Fruit fly (Drosophila melanogaster): ENCODE measurements around the gene ome.

Gene ome

DNA sequence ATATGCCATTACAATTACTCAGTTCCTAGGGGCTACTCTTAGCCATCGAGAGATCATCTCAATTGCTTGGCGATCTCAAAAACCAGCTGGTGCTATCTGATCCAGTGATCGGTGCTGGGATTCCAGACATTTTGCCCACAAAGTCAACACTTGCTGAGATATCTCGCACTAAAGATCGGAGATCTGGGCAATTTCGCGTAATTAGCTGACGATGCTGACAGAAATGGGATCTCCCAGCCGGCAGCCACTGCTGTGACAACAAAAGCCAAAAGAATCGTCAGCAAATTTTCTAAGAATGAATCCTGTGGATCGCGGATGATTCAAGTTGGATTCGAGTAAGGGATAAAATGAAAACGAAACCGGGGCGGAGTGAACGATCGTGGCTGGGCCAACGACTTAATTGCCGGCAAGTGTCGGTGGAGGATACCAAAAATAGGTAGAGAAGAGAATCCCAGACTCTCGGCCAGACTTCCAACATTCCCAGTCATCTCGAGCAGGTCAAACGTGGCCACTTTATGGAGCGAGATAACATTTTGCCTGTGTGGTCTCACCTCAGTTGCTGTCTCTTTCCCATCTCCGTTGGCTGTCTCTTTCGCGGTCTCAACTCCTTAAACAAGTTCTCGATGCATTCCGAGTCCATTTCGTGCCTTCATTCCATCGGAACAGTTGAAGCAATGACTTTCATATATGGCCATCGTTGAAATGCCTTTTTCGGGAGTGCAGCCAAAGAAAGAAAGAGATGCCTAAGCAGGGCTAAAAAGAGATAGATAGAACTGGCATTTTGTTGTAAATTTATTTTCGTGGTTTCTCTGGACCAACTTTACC is 34.7 kb upstream of the ome start:
- TF ChIP-seq Sin3A (optimal IDR thresholded peaks at IDR 0.05) (no peak), ttk (optimal IDR thresholded peaks at IDR 0.05) (no peak), Myc (optimal IDR thresholded peaks at IDR 0.05) (no peak), psq (optimal IDR thresholded peaks at IDR 0.05) (no peak), insv (optimal IDR thresholded peaks at IDR 0.05) (no peak), h (optimal IDR thresholded peaks at IDR 0.05) (no peak)

DNA sequence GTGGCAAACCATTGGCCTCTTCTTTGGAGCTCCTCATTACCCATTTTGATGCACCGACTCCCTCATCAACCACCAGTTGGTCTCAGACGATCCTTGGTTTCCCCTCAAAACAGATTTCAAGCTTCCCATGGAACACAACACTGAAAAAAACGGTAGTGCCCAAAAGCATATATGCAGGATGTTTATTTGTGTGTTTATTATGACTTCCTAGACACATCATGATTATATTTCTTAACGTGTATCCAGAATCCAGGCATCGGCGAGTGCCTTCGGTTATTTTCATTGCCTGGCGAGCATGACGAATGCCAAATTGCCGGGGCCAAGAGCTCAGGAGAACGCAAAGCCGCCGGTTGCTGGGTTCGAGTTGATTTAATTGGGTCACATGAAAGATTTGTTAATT is 32.9 kb upstream of the ome start:
- TF ChIP-seq Myc (optimal IDR thresholded peaks at IDR 0.05) (no peak), psq (optimal IDR thresholded peaks at IDR 0.05) (no peak), ttk (optimal IDR thresholded peaks at IDR 0.05) (no peak), insv (optimal IDR thresholded peaks at IDR 0.05) (no peak), h (optimal IDR thresholded peaks at IDR 0.05) (no peak), Sin3A (optimal IDR thresholded peaks at IDR 0.05) (no peak)

DNA sequence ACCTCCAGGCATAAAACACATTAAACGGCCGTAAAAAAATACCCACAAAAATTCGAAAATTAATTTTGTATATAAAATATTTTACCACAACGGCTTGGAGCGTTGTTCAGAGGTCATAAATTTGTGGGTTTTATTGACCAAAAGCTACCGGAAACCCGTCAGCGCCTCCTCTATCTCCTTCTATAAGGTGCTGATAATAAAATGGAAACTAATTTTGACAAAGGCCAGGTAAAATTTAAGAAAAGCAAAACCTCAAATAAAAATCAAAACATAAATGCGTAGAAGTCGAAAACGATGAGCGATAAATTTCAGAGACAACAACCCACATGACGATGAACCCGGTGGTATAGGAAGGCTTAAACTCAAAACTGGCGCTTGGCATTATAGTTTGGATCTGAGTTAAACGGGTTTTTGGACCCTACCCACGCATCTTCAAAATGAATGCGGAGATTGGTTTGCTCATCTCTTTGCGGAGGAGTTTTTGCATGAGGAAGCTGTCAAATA is 31.8 kb upstream of the ome start:
- TF ChIP-seq Sin3A (optimal IDR thresholded peaks at IDR 0.05): no peak
- no peak for TF ChIP-seq h (optimal IDR thresholded peaks at IDR 0.05)
- TF ChIP-seq psq (optimal IDR thresholded peaks at IDR 0.05): no peak
- TF ChIP-seq ttk (optimal IDR thresholded peaks at IDR 0.05): no peak
- TF ChIP-seq insv (optimal IDR thresholded peaks at IDR 0.05): no peak
- no peak for TF ChIP-seq Myc (optimal IDR thresholded peaks at IDR 0.05)

DNA sequence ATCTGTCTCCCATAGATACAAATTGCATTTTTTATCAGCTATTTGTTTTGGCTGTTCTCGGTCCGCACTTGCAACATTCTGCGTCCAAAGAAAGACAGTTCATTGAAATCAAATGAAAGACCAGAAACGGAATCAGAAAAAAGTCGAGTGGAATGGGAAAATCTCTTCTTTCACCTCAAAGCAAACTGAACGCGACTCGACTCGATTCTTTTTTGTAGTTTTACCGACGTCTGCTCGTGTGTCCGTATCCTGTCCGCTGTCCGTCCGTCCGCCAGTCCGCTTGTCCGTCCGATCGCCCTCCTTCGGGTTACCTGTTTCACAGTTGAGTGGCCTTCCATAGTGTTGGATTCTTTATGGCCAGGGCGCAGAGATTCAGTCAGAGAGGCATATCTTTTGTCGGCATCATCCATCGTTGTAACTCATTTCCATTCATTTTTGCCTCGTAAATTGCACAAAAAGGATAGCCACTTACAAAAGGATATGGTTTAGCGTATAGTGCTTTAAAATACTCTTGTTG is 30.6 kb upstream of the ome start:
- TF ChIP-seq insv (optimal IDR thresholded peaks at IDR 0.05) (no peak), ttk (optimal IDR thresholded peaks at IDR 0.05) (no peak), Myc (optimal IDR thresholded peaks at IDR 0.05) (no peak), psq (optimal IDR thresholded peaks at IDR 0.05) (no peak), Sin3A (optimal IDR thresholded peaks at IDR 0.05) (no peak), h (optimal IDR thresholded peaks at IDR 0.05) (no peak)

DNA sequence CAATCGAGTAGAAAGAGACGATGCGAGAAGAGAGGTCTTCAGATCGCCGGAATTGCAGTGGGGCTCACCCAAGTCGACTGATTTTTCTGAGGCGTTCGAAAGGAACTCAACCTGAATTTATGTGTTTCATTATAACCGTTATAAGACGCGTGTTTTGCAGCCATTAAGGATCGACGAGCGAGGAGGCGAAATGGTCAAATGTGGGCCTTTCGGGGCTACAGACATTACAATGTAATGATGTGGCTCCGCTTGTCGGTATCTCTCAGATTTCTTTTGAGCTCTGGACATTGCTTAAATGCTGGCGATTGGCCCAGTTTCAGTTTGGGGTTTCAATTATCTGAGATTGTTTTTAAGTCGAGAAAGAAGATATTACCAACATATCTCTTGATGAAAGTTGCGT is 29.8 kb upstream of the ome start:
- no peak for TF ChIP-seq ttk (optimal IDR thresholded peaks at IDR 0.05)
- no peak for TF ChIP-seq Sin3A (optimal IDR thresholded peaks at IDR 0.05)
- no peak for TF ChIP-seq Myc (optimal IDR thresholded peaks at IDR 0.05)
- no peak for TF ChIP-seq h (optimal IDR thresholded peaks at IDR 0.05)
- TF ChIP-seq psq (optimal IDR thresholded peaks at IDR 0.05): no peak
- TF ChIP-seq insv (optimal IDR thresholded peaks at IDR 0.05): no peak

DNA sequence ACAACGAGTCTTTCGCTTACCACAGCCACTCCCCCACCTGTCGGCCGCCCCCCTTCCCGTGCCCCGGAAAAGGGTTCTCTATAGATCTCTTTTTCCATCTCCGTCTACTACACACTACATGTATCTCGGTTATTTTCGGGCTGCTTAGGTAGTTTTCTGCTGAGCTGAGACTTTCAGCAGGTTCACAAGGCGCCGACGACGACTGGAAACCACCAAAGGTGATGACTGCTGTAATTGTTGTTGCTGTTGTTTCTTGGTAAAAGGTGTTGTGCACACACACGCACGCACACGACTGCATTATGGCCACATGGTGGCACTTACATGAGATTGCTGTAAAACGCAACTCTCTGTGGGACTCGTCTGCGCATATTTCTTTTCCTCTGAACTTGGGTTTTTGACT is 28.9 kb upstream of the ome start:
- TF ChIP-seq Sin3A (optimal IDR thresholded peaks at IDR 0.05) (no peak), h (optimal IDR thresholded peaks at IDR 0.05) (no peak), Myc (optimal IDR thresholded peaks at IDR 0.05) (no peak), psq (optimal IDR thresholded peaks at IDR 0.05) (no peak), ttk (optimal IDR thresholded peaks at IDR 0.05) (no peak), insv (optimal IDR thresholded peaks at IDR 0.05) (no peak)

DNA sequence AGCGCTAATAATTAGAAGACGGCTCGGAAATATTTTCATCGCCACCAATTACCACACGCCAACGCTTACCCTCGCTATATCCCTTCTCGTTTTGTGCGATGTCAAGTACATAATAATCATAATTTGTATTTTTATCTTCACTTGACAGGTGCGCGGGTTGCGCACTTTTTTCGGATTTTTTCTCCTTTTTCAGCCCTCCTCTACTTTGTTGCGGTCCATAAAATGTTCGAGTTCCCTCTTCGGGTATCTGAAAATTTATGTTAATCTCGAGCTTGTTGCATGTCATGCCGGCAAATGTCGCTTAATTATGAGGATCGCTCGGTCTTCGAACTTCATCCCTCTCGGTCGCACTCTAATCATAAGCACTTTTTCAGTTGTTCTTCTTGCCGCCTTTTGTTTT is 27.5 kb upstream of the ome start:
- no peak for TF ChIP-seq ttk (optimal IDR thresholded peaks at IDR 0.05)
- TF ChIP-seq psq (optimal IDR thresholded peaks at IDR 0.05): no peak
- TF ChIP-seq h (optimal IDR thresholded peaks at IDR 0.05): no peak
- TF ChIP-seq Myc (optimal IDR thresholded peaks at IDR 0.05): no peak
- no peak for TF ChIP-seq insv (optimal IDR thresholded peaks at IDR 0.05)
- TF ChIP-seq Sin3A (optimal IDR thresholded peaks at IDR 0.05): no peak

DNA sequence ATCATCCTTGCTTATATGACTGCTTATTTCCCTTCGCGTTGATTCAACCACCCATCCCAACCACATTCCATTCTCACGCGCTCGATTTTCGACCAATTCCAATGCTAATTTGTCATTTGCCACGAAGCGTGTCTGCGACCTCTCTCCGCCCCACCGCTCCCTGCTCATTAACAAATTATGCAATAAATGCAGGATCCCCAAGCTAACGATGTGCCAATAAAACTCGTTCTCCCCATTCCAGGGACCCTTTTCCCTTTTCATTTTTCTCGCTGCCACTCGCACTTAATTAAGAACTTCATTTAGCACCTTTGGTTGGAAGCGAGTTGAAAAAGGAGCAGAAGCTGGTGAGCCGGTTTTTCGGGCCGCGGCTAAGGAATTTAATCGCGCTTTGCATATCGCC is 26.7 kb upstream of the ome start:
- no peak for TF ChIP-seq insv (optimal IDR thresholded peaks at IDR 0.05)
- no peak for TF ChIP-seq h (optimal IDR thresholded peaks at IDR 0.05)
- TF ChIP-seq Sin3A (optimal IDR thresholded peaks at IDR 0.05): no peak
- TF ChIP-seq psq (optimal IDR thresholded peaks at IDR 0.05): no peak

DNA sequence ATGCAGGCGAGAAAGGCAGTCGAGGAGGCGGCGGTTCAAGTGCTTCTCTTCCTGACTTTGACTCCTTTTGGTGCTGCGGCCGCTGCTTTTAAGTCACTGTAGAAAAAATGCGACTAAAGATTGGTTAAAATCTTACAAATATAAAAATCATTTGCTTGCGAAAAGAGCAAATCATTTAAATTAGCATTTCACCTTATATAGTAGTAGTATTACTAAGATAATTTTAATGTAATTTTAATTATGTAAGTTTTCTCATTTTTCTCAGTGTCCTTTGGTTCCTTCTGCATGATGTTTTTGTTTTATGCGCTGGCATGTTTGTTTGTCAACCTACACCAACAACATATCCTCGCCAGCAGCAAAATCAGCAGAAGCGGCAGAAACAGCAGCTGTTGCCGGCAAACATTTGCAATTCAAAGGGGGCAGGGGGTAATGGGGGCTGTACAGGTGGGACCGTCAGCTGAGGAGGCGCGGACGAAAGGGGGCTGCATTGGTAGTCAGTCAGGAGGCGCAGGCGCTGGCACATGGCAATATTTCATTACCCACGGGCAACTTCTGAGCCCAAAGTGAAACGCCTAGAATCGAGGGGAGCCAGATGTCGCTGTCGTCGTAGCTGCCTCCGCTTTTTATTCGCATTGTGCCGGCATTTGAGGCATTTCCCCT is 25.3 kb upstream of the ome start:
- no peak for TF ChIP-seq Sin3A (optimal IDR thresholded peaks at IDR 0.05)
- no peak for TF ChIP-seq insv (optimal IDR thresholded peaks at IDR 0.05)
- no peak for TF ChIP-seq psq (optimal IDR thresholded peaks at IDR 0.05)
- TF ChIP-seq Myc (optimal IDR thresholded peaks at IDR 0.05): no peak
- TF ChIP-seq ttk (optimal IDR thresholded peaks at IDR 0.05): no peak
- TF ChIP-seq h (optimal IDR thresholded peaks at IDR 0.05): no peak

DNA sequence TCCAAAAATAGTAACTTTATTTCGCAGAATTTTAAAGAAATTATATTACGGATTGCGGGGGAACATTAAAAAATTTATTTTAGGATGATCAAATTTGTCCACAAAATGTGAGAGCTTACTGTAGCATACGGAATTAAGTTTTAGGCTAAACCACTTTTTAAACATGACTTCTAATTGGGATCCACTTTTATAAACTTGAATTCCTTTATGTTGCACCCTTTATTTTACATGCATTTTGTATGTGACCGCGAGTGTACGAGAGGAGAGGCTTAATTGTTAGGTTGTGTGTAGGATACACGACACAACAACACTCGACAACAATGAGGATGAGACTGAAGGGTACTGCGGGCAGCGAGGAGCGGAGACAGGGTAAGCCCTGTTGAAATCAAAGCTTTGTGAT is 23.7 kb upstream of the ome start:
- TF ChIP-seq ttk (optimal IDR thresholded peaks at IDR 0.05): no peak
- TF ChIP-seq h (optimal IDR thresholded peaks at IDR 0.05): no peak

DNA sequence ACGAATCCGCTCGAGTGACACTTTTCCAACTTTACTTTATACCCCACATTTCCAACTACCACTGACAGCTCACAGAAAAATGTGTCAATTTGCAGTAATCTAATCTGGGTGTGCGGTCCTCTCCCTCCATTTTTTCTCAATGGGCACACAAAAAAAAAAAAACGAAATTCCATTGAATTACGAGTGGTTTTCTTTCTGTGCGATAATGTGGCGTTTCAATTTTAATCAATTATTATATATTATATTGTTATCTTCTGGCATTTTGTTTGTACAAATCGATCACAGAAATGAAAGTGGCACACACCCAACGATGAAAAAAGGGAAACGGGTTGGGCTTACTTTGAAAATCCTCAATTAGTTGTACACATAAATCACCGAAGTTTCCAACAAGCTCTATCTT is 22.3 kb upstream of the ome start:
- TF ChIP-seq psq (optimal IDR thresholded peaks at IDR 0.05) (no peak), ttk (optimal IDR thresholded peaks at IDR 0.05) (no peak), Myc (optimal IDR thresholded peaks at IDR 0.05) (no peak), h (optimal IDR thresholded peaks at IDR 0.05) (no peak), Sin3A (optimal IDR thresholded peaks at IDR 0.05) (no peak), insv (optimal IDR thresholded peaks at IDR 0.05) (no peak)

DNA sequence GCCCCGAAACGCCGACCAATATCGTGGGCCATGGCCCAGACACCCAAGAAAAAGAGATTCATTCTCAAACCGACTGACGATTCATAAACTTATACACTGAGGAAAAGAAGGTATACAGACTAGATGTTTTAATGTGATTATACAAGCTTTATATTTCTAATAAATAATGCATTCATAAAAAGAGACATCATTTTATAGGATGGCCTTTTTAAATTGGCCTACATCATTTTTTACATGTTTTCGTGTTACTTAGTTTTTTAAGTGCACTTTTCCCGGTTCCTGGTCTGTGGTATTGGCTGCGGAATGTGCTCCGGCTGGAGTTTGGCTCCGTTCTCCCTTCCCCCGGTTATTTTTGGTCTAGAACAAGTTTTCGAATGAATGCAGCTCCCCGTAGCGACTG is 20.1 kb upstream of the ome start:
- TF ChIP-seq Myc (optimal IDR thresholded peaks at IDR 0.05) (no peak), insv (optimal IDR thresholded peaks at IDR 0.05) (no peak), psq (optimal IDR thresholded peaks at IDR 0.05) (no peak), Sin3A (optimal IDR thresholded peaks at IDR 0.05) (no peak), ttk (optimal IDR thresholded peaks at IDR 0.05) (no peak), h (optimal IDR thresholded peaks at IDR 0.05) (no peak)
